Fruit fly (Drosophila melanogaster) whole organism, embryonic: ENCODE data around the gene Xe7.

Experiments
- CG11398 ChIP-seq: fragments of 200-800 bp; sonication (Bioruptor generic); optimal IDR thresholded peaks from 2 replicates; lab custom pipeline; 2016; ENCODE audit warnings: missing biosample characterization, missing genetic modification characterization
- CG15514 ChIP-seq: fragments of 200-800 bp; sonication (Bioruptor generic); optimal IDR thresholded peaks from 3 replicates; lab custom pipeline; 2017; ENCODE audit warnings: missing biosample characterization, missing genetic modification characterization, mild to moderate bottlenecking, moderate library complexity, missing genetic modification reagents
- CG1602 ChIP-seq: fragments of 200-800 bp; sonication (Bioruptor generic); optimal IDR thresholded peaks from 3 replicates; lab custom pipeline; 2016; ENCODE audit warnings: missing biosample characterization, missing genetic modification characterization
- CG1603 ChIP-seq: fragments of 200-800 bp; sonication (Bioruptor generic); optimal IDR thresholded peaks from 2 replicates; lab custom pipeline; 2019; ENCODE audit warnings: missing biosample characterization, mild to moderate bottlenecking, missing genetic modification characterization, moderate library complexity
- CG17186 ChIP-seq: fragments of 200-800 bp; sonication (Bioruptor generic); optimal IDR thresholded peaks from 3 replicates; lab custom pipeline; 2017; ENCODE audit warnings: missing biosample characterization, missing genetic modification reagents, missing genetic modification characterization
- CG18011 ChIP-seq: fragments of 200-800 bp; sonication (Bioruptor generic); optimal IDR thresholded peaks from 2 replicates; lab custom pipeline; 2017; ENCODE audit warnings: missing biosample characterization, missing genetic modification characterization, mild to moderate bottlenecking, moderate library complexity, missing genotype
- CG18599 ChIP-seq: fragments of 200-800 bp; sonication (Bioruptor generic); optimal IDR thresholded peaks from 3 replicates; lab custom pipeline; 2017; ENCODE audit warnings: missing biosample characterization, missing genetic modification characterization, mild to moderate bottlenecking, moderate library complexity, missing genetic modification reagents
- CG42726 ChIP-seq: fragments of 200-800 bp; sonication (Bioruptor generic); IDR thresholded peaks from 2 replicates; pipeline ENCODE4 v1.3.6; 2022; ENCODE audit warnings: missing biosample characterization, missing genetic modification characterization; ENCODE audit not compliant: partially characterized antibody
- CG43689 ChIP-seq: fragments of 200-800 bp; sonication (Bioruptor generic); IDR thresholded peaks from 2 replicates; pipeline ENCODE4 v1.3.6; 2022; ENCODE audit warnings: missing biosample characterization, missing genetic modification characterization
- CG6689 ChIP-seq: fragments of 200-800 bp; sonication (Bioruptor generic); IDR thresholded peaks from 2 replicates; pipeline ENCODE4 v1.3.6; 2022; ENCODE audit warnings: missing biosample characterization, missing genetic modification characterization
- CG6791 ChIP-seq: fragments of 200-800 bp; sonication (Bioruptor generic); IDR thresholded peaks from 3 replicates; pipeline ENCODE4 v1.3.6; 2022; ENCODE audit warnings: missing biosample characterization, missing genetic modification characterization; ENCODE audit not compliant: partially characterized antibody
- CG6813 ChIP-seq: fragments of 200-800 bp; sonication (Bioruptor generic); optimal IDR thresholded peaks from 2 replicates; lab custom pipeline; 2017; ENCODE audit warnings: missing biosample characterization, missing genetic modification characterization, mild to moderate bottlenecking, moderate library complexity, missing genetic modification reagents
- CG7556 ChIP-seq: fragments of 200-800 bp; sonication (Bioruptor generic); optimal IDR thresholded peaks from 2 replicates; lab custom pipeline; 2017; ENCODE audit warnings: missing biosample characterization, mild to moderate bottlenecking, missing genetic modification characterization
- CG7963 ChIP-seq: fragments of 200-800 bp; sonication (Bioruptor generic); IDR thresholded peaks from 3 replicates; pipeline ENCODE4 v1.3.6; 2022; ENCODE audit warnings: missing biosample characterization, missing genetic modification characterization; ENCODE audit not compliant: partially characterized antibody
- CG8359 ChIP-seq: fragments of 200-800 bp; sonication (Bioruptor generic); optimal IDR thresholded peaks from 2 replicates; lab custom pipeline; 2017; ENCODE audit warnings: missing biosample characterization, mild to moderate bottlenecking, missing genetic modification characterization, borderline replicate concordance
- CG8765 ChIP-seq: fragments of 200-800 bp; sonication (Bioruptor generic); IDR thresholded peaks from 2 replicates; pipeline ENCODE4 v1.3.6; 2022; ENCODE audit warnings: missing biosample characterization, missing genetic modification characterization
- CG8924 ChIP-seq: fragments of 200-800 bp; optimal IDR thresholded peaks from 3 replicates; lab custom pipeline; 2019; ENCODE audit warnings: missing biosample characterization, mild to moderate bottlenecking, missing genetic modification characterization, moderate library complexity
- D19B ChIP-seq: fragments of 200-800 bp; sonication (Bioruptor generic); optimal IDR thresholded peaks from 2 replicates; lab custom pipeline; 2017; ENCODE audit warnings: missing biosample characterization, mild to moderate bottlenecking, missing genetic modification characterization
- Drgx ChIP-seq: fragments of 200-800 bp; sonication (Bioruptor generic); IDR thresholded peaks from 2 replicates; pipeline ENCODE4 v1.3.6; 2022; ENCODE audit warnings: missing biosample characterization, missing genetic modification characterization
- Elba2 ChIP-seq: fragments of 200-800 bp; sonication (Bioruptor generic); optimal IDR thresholded peaks from 3 replicates; lab custom pipeline; 2016; ENCODE audit warnings: missing biosample characterization, missing genetic modification characterization
- HLH3B ChIP-seq: fragments of 200-800 bp; sonication (Bioruptor generic); IDR thresholded peaks from 2 replicates; pipeline ENCODE4 v1.3.6; 2022; ENCODE audit warnings: missing biosample characterization, missing genetic modification characterization
- HmgZ ChIP-seq: fragments of 200-800 bp; sonication (Bioruptor generic); optimal IDR thresholded peaks from 2 replicates; lab custom pipeline; 2018; ENCODE audit warnings: missing biosample characterization, mild to moderate bottlenecking, missing genetic modification characterization
- Lhr ChIP-seq: fragments of 200-800 bp; sonication (Bioruptor generic); optimal IDR thresholded peaks from 3 replicates; lab custom pipeline; 2017; ENCODE audit warnings: mild to moderate bottlenecking, missing biosample characterization, missing genetic modification reagents, missing genetic modification characterization
- MESR4 ChIP-seq: fragments of 200-800 bp; sonication (Bioruptor generic); optimal IDR thresholded peaks from 2 replicates; lab custom pipeline; 2018; ENCODE audit warnings: missing biosample characterization, mild to moderate bottlenecking, missing genetic modification characterization, moderate library complexity
- MTF-1 ChIP-seq: fragments of 200-800 bp; sonication (Bioruptor generic); optimal IDR thresholded peaks from 2 replicates; lab custom pipeline; 2018; ENCODE audit warnings: missing biosample characterization, mild to moderate bottlenecking, missing genetic modification characterization, borderline replicate concordance
- Meics ChIP-seq: fragments of 200-800 bp; sonication (Bioruptor generic); optimal IDR thresholded peaks from 2 replicates; lab custom pipeline; 2017; ENCODE audit warnings: missing biosample characterization, mild to moderate bottlenecking, missing genetic modification characterization
- Mes4 ChIP-seq: fragments of 200-800 bp; sonication (Bioruptor generic); optimal IDR thresholded peaks from 2 replicates; lab custom pipeline; 2016; ENCODE audit warnings: missing biosample characterization, missing genetic modification characterization
- Nf-YA ChIP-seq: fragments of 200-800 bp; sonication (Bioruptor generic); IDR thresholded peaks from 2 replicates; pipeline ENCODE4 v1.3.6; 2022; ENCODE audit warnings: missing biosample characterization, missing genetic modification characterization
- NfI ChIP-seq: fragments of 200-800 bp; sonication (Bioruptor generic); optimal IDR thresholded peaks from 3 replicates; lab custom pipeline; 2018; ENCODE audit warnings: missing biosample characterization, mild to moderate bottlenecking, missing genetic modification characterization, moderate library complexity
- Xbp1 ChIP-seq: fragments of 200-800 bp; sonication (Bioruptor generic); optimal IDR thresholded peaks from 3 replicates; lab custom pipeline; 2016; ENCODE audit warnings: missing biosample characterization, mild to moderate bottlenecking, missing genetic modification characterization
- bbx ChIP-seq: fragments of 200-800 bp; sonication (Bioruptor generic); IDR thresholded peaks from 2 replicates; pipeline ENCODE4 v1.3.6; 2022; ENCODE audit warnings: missing biosample characterization, missing genetic modification characterization; ENCODE audit not compliant: partially characterized antibody
- chn ChIP-seq: fragments of 200-800 bp; sonication (Bioruptor generic); optimal IDR thresholded peaks from 2 replicates; lab custom pipeline; 2016; ENCODE audit warnings: missing biosample characterization, missing genetic modification characterization
- ci ChIP-seq: fragments of 200-800 bp; sonication (Bioruptor generic); IDR thresholded peaks from 3 replicates; pipeline ENCODE4 v1.3.6; 2022; ENCODE audit warnings: missing biosample characterization, missing genetic modification characterization
- emc ChIP-seq: fragments of 200-800 bp; sonication (Bioruptor generic); optimal IDR thresholded peaks from 2 replicates; lab custom pipeline; 2016; ENCODE audit warnings: missing biosample characterization, missing genetic modification characterization
- eyg ChIP-seq: fragments of 200-800 bp; sonication (Bioruptor generic); optimal IDR thresholded peaks from 3 replicates; lab custom pipeline; 2016; ENCODE audit warnings: missing biosample characterization, missing genetic modification characterization
- grau ChIP-seq: fragments of 200-800 bp; optimal IDR thresholded peaks from 3 replicates; lab custom pipeline; 2019; ENCODE audit warnings: missing biosample characterization, mild to moderate bottlenecking, missing genetic modification characterization, moderate library complexity
- h ChIP-seq: fragments of >200 bp; optimal IDR thresholded peaks from 2 replicates; lab custom pipeline; 2017
- jigr1 ChIP-seq: fragments of 200-800 bp; sonication (Bioruptor generic); IDR thresholded peaks from 3 replicates; pipeline ENCODE4 v1.3.6; 2022; ENCODE audit warnings: missing biosample characterization, missing genetic modification characterization
- klu ChIP-seq: fragments of 200-800 bp; sonication (Bioruptor generic); IDR thresholded peaks from 2 replicates; pipeline ENCODE4 v1.3.6; 2022; ENCODE audit warnings: missing biosample characterization, missing genetic modification characterization
- nmo ChIP-seq: fragments of 200-800 bp; sonication (Bioruptor generic); optimal IDR thresholded peaks from 2 replicates; lab custom pipeline; 2018; ENCODE audit warnings: missing biosample characterization, mild to moderate bottlenecking, missing genetic modification characterization, moderate library complexity
- odd ChIP-seq: fragments of 200-800 bp; sonication (Bioruptor generic); optimal IDR thresholded peaks from 2 replicates; lab custom pipeline; 2017; ENCODE audit warnings: missing biosample characterization, mild to moderate bottlenecking, missing genetic modification characterization
- onecut ChIP-seq: fragments of 200-800 bp; sonication (Bioruptor generic); IDR thresholded peaks from 2 replicates; pipeline ENCODE4 v1.3.6; 2022; ENCODE audit warnings: missing biosample characterization, missing genetic modification characterization
- org-1 ChIP-seq: fragments of 200-800 bp; sonication (Bioruptor generic); optimal IDR thresholded peaks from 2 replicates; lab custom pipeline; 2017; ENCODE audit warnings: missing biosample characterization, missing genetic modification characterization
- pnt ChIP-seq: fragments of 200-800 bp; sonication (Bioruptor generic); optimal IDR thresholded peaks from 3 replicates; lab custom pipeline; 2016; ENCODE audit warnings: missing biosample characterization, missing genetic modification characterization
- pzg ChIP-seq: fragments of 200-800 bp; sonication (Bioruptor generic); optimal IDR thresholded peaks from 3 replicates; lab custom pipeline; 2018; ENCODE audit warnings: missing biosample characterization, mild to moderate bottlenecking, missing genetic modification characterization, moderate library complexity
- sd ChIP-seq: fragments of 200-800 bp; sonication (Bioruptor generic); optimal IDR thresholded peaks from 3 replicates; lab custom pipeline; 2018; ENCODE audit warnings: missing biosample characterization, mild to moderate bottlenecking, missing genetic modification characterization, moderate library complexity
- sima ChIP-seq: fragments of 200-800 bp; sonication (Bioruptor generic); optimal IDR thresholded peaks from 2 replicates; lab custom pipeline; 2016; ENCODE audit warnings: missing biosample characterization, missing genetic modification characterization

Xe7 gene

dm6 chr3R:5705469-5706067 lies 36.4 kb upstream of the Xe7 start (continued):
- TF ChIP-seq CG8765 (GFP tag; lab: Robert Waterston, UW) = peak; percentile 49; the same call in 1 of the 2 replicates
- TF ChIP-seq D19B (GFP tag; lab: Kevin White, UChicago) = peak; percentile 26
- no peak for TF ChIP-seq MTF-1
- no peak for TF ChIP-seq emc (GFP tag; lab: Kevin White, UChicago)
- TF ChIP-seq ci (GFP tag; lab: Robert Waterston, UW) = peak; percentile 58; the same call in 2 of the 3 replicates
- TF ChIP-seq Drgx (GFP tag; lab: Robert Waterston, UW) = peak; percentile 30; the same call in 1 of the 2 replicates
- no peak for TF ChIP-seq CG8359
- no peak for TF ChIP-seq bbx (GFP tag; lab: Robert Waterston, UW)
- peak; percentile 81 for TF ChIP-seq CG8924
- TF ChIP-seq Meics (GFP tag; lab: Kevin White, UChicago) = peak; percentile 68
- no peak for TF ChIP-seq CG43689 (GFP tag; lab: Robert Waterston, UW)
- no peak for TF ChIP-seq CG17186
- TF ChIP-seq chn (GFP tag; lab: Kevin White, UChicago) = no peak
- TF ChIP-seq pnt (GFP tag; lab: Kevin White, UChicago) = no peak
- TF ChIP-seq CG6813 (GFP tag; lab: Kevin White, UChicago) = peak; percentile 52
- TF ChIP-seq org-1 = peak; percentile 61
- peak; percentile 64 for TF ChIP-seq CG18599 (GFP tag; lab: Kevin White, UChicago)
- no peak for TF ChIP-seq odd (GFP tag; lab: Kevin White, UChicago)
- TF ChIP-seq h (lab: Kevin White, UChicago) = no peak
- no peak for TF ChIP-seq CG7963
- TF ChIP-seq MESR4 (GFP tag; lab: Kevin White, UChicago) = no peak
- TF ChIP-seq sima (GFP tag; lab: Kevin White, UChicago) = no peak
- TF ChIP-seq eyg = no peak
- peak; percentile 24 for TF ChIP-seq HmgZ
- TF ChIP-seq Nf-YA (GFP tag; lab: Robert Waterston, UW) = peak; percentile 30; the same call in 1 of the 2 replicates
- TF ChIP-seq CG11398 (GFP tag; lab: Kevin White, UChicago) = peak; percentile 8
- peak; percentile 43; the same call in 1 of the 2 replicates for TF ChIP-seq onecut (GFP tag; lab: Robert Waterston, UW)
- peak; percentile 58 for TF ChIP-seq NfI (GFP tag; lab: Kevin White, UChicago)
- peak; percentile 23 for TF ChIP-seq CG18011
- TF ChIP-seq CG7556 (GFP tag; lab: Kevin White, UChicago) = peak; percentile 76
- peak; percentile 38 for TF ChIP-seq CG1602 (GFP tag; lab: Kevin White, UChicago)
- peak; percentile 47 for TF ChIP-seq sd (tag; lab: Kevin White, UChicago)
- no peak for TF ChIP-seq jigr1 (GFP tag; lab: Robert Waterston, UW)
- TF ChIP-seq CG15514 (GFP tag; lab: Kevin White, UChicago) = no peak
- TF ChIP-seq CG6689 (GFP tag; lab: Robert Waterston, UW) = peak; percentile 63; the same call in 1 of the 2 replicates
- TF ChIP-seq pzg = no peak
- TF ChIP-seq Lhr (GFP tag; lab: Kevin White, UChicago) = peak; percentile 6
- TF ChIP-seq CG42726 (GFP tag; lab: Robert Waterston, UW) = no peak
- TF ChIP-seq Mes4 (GFP tag; lab: Kevin White, UChicago) = no peak
- peak; percentile 84 for TF ChIP-seq nmo (GFP tag; lab: Kevin White, UChicago)
- TF ChIP-seq HLH3B (GFP tag; lab: Robert Waterston, UW) = 0 out of 2 replicates have a peak, but pooled peaks have one; percentile 33
- no peak for TF ChIP-seq CG1603 (tag; lab: Kevin White, UChicago)
- no peak for TF ChIP-seq Elba2
- peak; percentile 56 for TF ChIP-seq Xbp1
- peak; percentile 82 for TF ChIP-seq grau (tag; lab: Kevin White, UChicago)
- no peak for TF ChIP-seq CG6791 (GFP tag; lab: Robert Waterston, UW)
- TF ChIP-seq klu (GFP tag; lab: Robert Waterston, UW) = peak; percentile 38; the same call in 1 of the 2 replicates
